Fruit fly (Drosophila melanogaster): Measurements from ENCODE around the gene CG31954.

- no peak for TF ChIP-seq CG8388 (GFP tag; optimal IDR thresholded peaks at IDR 0.05)
- no peak for TF ChIP-seq otp (GFP tag; IDR thresholded peaks at IDR 0.05)
- no peak for TF ChIP-seq repo (GFP tag; optimal IDR thresholded peaks at IDR 0.05)
- no peak for TF ChIP-seq esg (GFP tag; conservative IDR thresholded peaks at IDR 0.05)
- no peak for TF ChIP-seq kay (GFP tag; optimal IDR thresholded peaks at IDR 0.05)
- no peak for TF ChIP-seq CG8924 (tag; optimal IDR thresholded peaks at IDR 0.05)
Observed at dm6 chr2L:3495465-3495864, 14.4 kb downstream of the CG31954 start.
